Worm (Caenorhabditis elegans) whole organism, young adult: ENCODE measurements around the gene W01D2.3.

Experiments
- B0261.1 ChIP-seq: sonication (generic microtip); optimal IDR thresholded peaks from 2 replicates; lab custom pipeline; 2016; ENCODE audit warnings: mild to moderate bottlenecking, missing genetic modification characterization, moderate library complexity, missing compliant biosample characterization
- B0336.3 ChIP-seq: fragments of 200-800 bp; sonication (Bioruptor generic); IDR thresholded peaks from 2 replicates; pipeline ENCODE4 v1.3.6; 2022; ENCODE audit warnings: missing genetic modification characterization, missing compliant biosample characterization
- C17E4.6 ChIP-seq: fragments of 200-800 bp; sonication (Bioruptor generic); IDR thresholded peaks from 2 replicates; pipeline ENCODE4 v1.3.6; 2022; ENCODE audit warnings: missing genetic modification reagents, missing genetic modification characterization, missing compliant biosample characterization
- D2030.7 ChIP-seq: fragments of 200-800 bp; sonication (Bioruptor generic); IDR thresholded peaks from 2 replicates; pipeline ENCODE4 v1.3.6; 2022; ENCODE audit warnings: missing genetic modification reagents, missing genetic modification characterization, missing compliant biosample characterization
- F33H1.4 ChIP-seq: fragments of 200-800 bp; sonication (Bioruptor generic); IDR thresholded peaks from 2 replicates; pipeline ENCODE4 v1.3.6; 2022; ENCODE audit warnings: missing genetic modification reagents, missing genetic modification characterization, missing compliant biosample characterization
- F37B4.10 ChIP-seq: fragments of 200-800 bp; sonication (Bioruptor generic); IDR thresholded peaks from 2 replicates; pipeline ENCODE4 v1.3.6; 2022; ENCODE audit warnings: missing genetic modification characterization, missing compliant biosample characterization
- K12H6.12 ChIP-seq: fragments of 200-800 bp; sonication (Bioruptor generic); optimal IDR thresholded peaks from 2 replicates; lab custom pipeline; 2018; ENCODE audit warnings: mild to moderate bottlenecking, missing genetic modification characterization, missing compliant biosample characterization
- Y79H2A.3 ChIP-seq: fragments of 200-800 bp; sonication (Bioruptor generic); conservative IDR thresholded peaks from 2 replicates; pipeline ENCODE4 v1.3.6; 2022; ENCODE audit warnings: missing genetic modification reagents, missing genetic modification characterization, missing compliant biosample characterization
- ZK185.1 ChIP-seq: sonication (generic microtip); optimal IDR thresholded peaks from 2 replicates; lab custom pipeline; 2016; ENCODE audit warnings: mild to moderate bottlenecking, missing genetic modification characterization, missing compliant biosample characterization; ENCODE audit not compliant: poor library complexity, severe bottlenecking
- atf-7 ChIP-seq: sonication (generic microtip); optimal IDR thresholded peaks from 2 replicates; lab custom pipeline; 2017; ENCODE audit warnings: mild to moderate bottlenecking, missing genetic modification characterization, missing compliant biosample characterization
- athp-1 ChIP-seq: sonication (generic microtip); optimal IDR thresholded peaks from 2 replicates; lab custom pipeline; 2017; ENCODE audit warnings: mild to moderate bottlenecking, missing genetic modification characterization, missing compliant biosample characterization
- attf-3 ChIP-seq: fragments of 200-800 bp; sonication (Bioruptor generic); conservative IDR thresholded peaks from 2 replicates; pipeline ENCODE4 v1.3.6; 2022; ENCODE audit warnings: missing genetic modification reagents, missing genetic modification characterization, missing compliant biosample characterization
- bed-1 ChIP-seq: fragments of 200-800 bp; sonication (Bioruptor generic); IDR thresholded peaks from 2 replicates; pipeline ENCODE4 v1.3.6; 2022; ENCODE audit warnings: missing genetic modification reagents, missing genetic modification characterization, missing compliant biosample characterization
- ccch-3 ChIP-seq: fragments of 200-800 bp; sonication (Bioruptor generic); optimal IDR thresholded peaks from 2 replicates; lab custom pipeline; 2018; ENCODE audit warnings: mild to moderate bottlenecking, missing genetic modification characterization, missing compliant biosample characterization
- cebp-1 ChIP-seq, 2 experiments: fragments of 200-800 bp in 1 of 2; sonication (Bioruptor generic) in 1 of 2; sonication (generic microtip) in 1 of 2; IDR thresholded peaks in 1 of 2; optimal IDR thresholded peaks in 1 of 2; 2 replicates each; pipeline versions ENCODE4 v1.3.6 to Lab custom; 2017 to 2022; ENCODE audit warnings: missing compliant biosample characterization in 2 of 2, missing genetic modification characterization in 2 of 2, mild to moderate bottlenecking in 1 of 2, missing genetic modification reagents in 1 of 2, moderate library complexity in 1 of 2
- cebp-2 ChIP-seq: fragments of 200-800 bp; sonication (Bioruptor generic); IDR thresholded peaks from 2 replicates; pipeline ENCODE4 v1.3.6; 2022; ENCODE audit warnings: missing genetic modification characterization, missing compliant biosample characterization
- ceh-100 ChIP-seq: fragments of 200-800 bp; sonication (Bioruptor generic); IDR thresholded peaks from 2 replicates; pipeline ENCODE4 v1.3.6; 2022; ENCODE audit warnings: missing genetic modification reagents, missing genetic modification characterization, missing compliant biosample characterization
- chd-7 ChIP-seq: sonication (generic microtip); optimal IDR thresholded peaks from 2 replicates; lab custom pipeline; 2016; ENCODE audit warnings: mild to moderate bottlenecking, missing genetic modification characterization, moderate library complexity, missing compliant biosample characterization
- die-1 ChIP-seq: sonication (generic microtip); optimal IDR thresholded peaks from 2 replicates; lab custom pipeline; 2016; ENCODE audit warnings: missing genotype, mild to moderate bottlenecking, missing genetic modification characterization, missing compliant biosample characterization
- dox-1 ChIP-seq: fragments of 200-800 bp; sonication (Bioruptor generic); IDR thresholded peaks from 2 replicates; pipeline ENCODE4 v1.3.6; 2022; ENCODE audit warnings: missing genetic modification reagents, missing genetic modification characterization, missing compliant biosample characterization
- dpff-1 ChIP-seq: sonication (generic microtip); optimal IDR thresholded peaks from 2 replicates; lab custom pipeline; 2017; ENCODE audit warnings: mild to moderate bottlenecking, missing genetic modification characterization, missing compliant biosample characterization
- egl-18 ChIP-seq: fragments of 200-800 bp; sonication (Bioruptor generic); IDR thresholded peaks from 2 replicates; pipeline ENCODE4 v1.3.6; 2022; ENCODE audit warnings: missing genetic modification reagents, missing genetic modification characterization, missing compliant biosample characterization
- egrh-3 ChIP-seq: fragments of 200-800 bp; sonication (Bioruptor generic); IDR thresholded peaks from 2 replicates; pipeline ENCODE4 v1.3.6; 2022; ENCODE audit warnings: missing genetic modification reagents, missing genetic modification characterization, missing compliant biosample characterization
- ets-4 ChIP-seq: fragments of 200-800 bp; sonication (Bioruptor generic); optimal IDR thresholded peaks from 2 replicates; lab custom pipeline; 2018; ENCODE audit warnings: mild to moderate bottlenecking, missing genetic modification characterization, missing compliant biosample characterization
- gei-17 ChIP-seq: fragments of 200-800 bp; sonication (Bioruptor generic); optimal IDR thresholded peaks from 2 replicates; lab custom pipeline; 2018; ENCODE audit warnings: mild to moderate bottlenecking, missing genetic modification characterization, missing compliant biosample characterization
- hlh-12 ChIP-seq: sonication (generic microtip); optimal IDR thresholded peaks from 2 replicates; lab custom pipeline; 2016; ENCODE audit warnings: missing genetic modification characterization, missing compliant biosample characterization
- hlh-26 ChIP-seq: fragments of 200-800 bp; sonication (Bioruptor generic); conservative IDR thresholded peaks from 2 replicates; pipeline ENCODE4 v1.3.6; 2022; ENCODE audit warnings: missing genetic modification reagents, missing genetic modification characterization, missing compliant biosample characterization
- lag-1 ChIP-seq: fragments of 200-800 bp; sonication (Bioruptor generic); IDR thresholded peaks from 2 replicates; pipeline ENCODE4 v1.3.6; 2022; ENCODE audit warnings: missing genetic modification reagents, missing genetic modification characterization, missing compliant biosample characterization
- lin-54 ChIP-seq: fragments of 200-800 bp; sonication (Bioruptor generic); optimal IDR thresholded peaks from 2 replicates; lab custom pipeline; 2018; ENCODE audit warnings: mild to moderate bottlenecking, missing genetic modification characterization, missing compliant biosample characterization
- lsy-27 ChIP-seq: sonication (generic microtip); optimal IDR thresholded peaks from 2 replicates; lab custom pipeline; 2017; ENCODE audit warnings: missing genetic modification characterization, mild to moderate bottlenecking, missing compliant biosample characterization, antibody characterized with exemption, missing genotype, borderline replicate concordance; ENCODE audit not compliant: insufficient read depth
- madf-3 ChIP-seq: fragments of 200-800 bp; sonication (Bioruptor generic); IDR thresholded peaks from 2 replicates; pipeline ENCODE4 v1.3.6; 2022; ENCODE audit warnings: missing genetic modification reagents, missing genetic modification characterization, missing compliant biosample characterization
- madf-8 ChIP-seq: fragments of 200-800 bp; sonication (Bioruptor generic); conservative IDR thresholded peaks from 2 replicates; pipeline ENCODE4 v1.3.6; 2022; ENCODE audit warnings: missing genetic modification reagents, missing genetic modification characterization, missing compliant biosample characterization
- mcd-1 ChIP-seq: fragments of 200-800 bp; sonication (Bioruptor generic); IDR thresholded peaks from 2 replicates; pipeline ENCODE4 v1.3.6; 2022; ENCODE audit warnings: missing genetic modification reagents, missing genetic modification characterization, missing compliant biosample characterization
- mes-4 ChIP-seq: sonication (generic microtip); optimal IDR thresholded peaks from 2 replicates; lab custom pipeline; 2016; ENCODE audit warnings: missing genotype, missing genetic modification characterization, missing compliant biosample characterization
- nfya-1 ChIP-seq: sonication (generic microtip); optimal IDR thresholded peaks from 2 replicates; lab custom pipeline; 2017; ENCODE audit warnings: antibody characterized with exemption, missing compliant biosample characterization, missing genetic modification characterization, borderline replicate concordance; ENCODE audit not compliant: insufficient read depth
- nfya-2 ChIP-seq: fragments of 200-800 bp; sonication (Bioruptor generic); IDR thresholded peaks from 2 replicates; pipeline ENCODE4 v1.3.6; 2022; ENCODE audit warnings: missing genetic modification reagents, missing genetic modification characterization, missing compliant biosample characterization
- nfyb-1 ChIP-seq: fragments of 200-800 bp; sonication (Bioruptor generic); IDR thresholded peaks from 2 replicates; pipeline ENCODE4 v1.3.6; 2022; ENCODE audit warnings: missing genetic modification reagents, missing genetic modification characterization, missing compliant biosample characterization
- nhr-179 ChIP-seq: sonication (generic microtip); optimal IDR thresholded peaks from 2 replicates; lab custom pipeline; 2016; ENCODE audit warnings: mild to moderate bottlenecking, missing genetic modification characterization, missing compliant biosample characterization
- rec-8 ChIP-seq, 2 experiments: sonication (generic microtip); optimal IDR thresholded peaks; 2 replicates each; lab custom pipeline; 2016; ENCODE audit warnings: mild to moderate bottlenecking in 2 of 2, missing genetic modification characterization in 2 of 2, missing genetic modification reagents in 2 of 2, missing genotype in 2 of 2, missing biosample characterization in 1 of 2, missing compliant biosample characterization in 1 of 2, moderate library complexity in 1 of 2
- sdz-38 ChIP-seq: sonication (generic microtip); optimal IDR thresholded peaks from 2 replicates; lab custom pipeline; 2016; ENCODE audit warnings: missing genotype, missing genetic modification characterization, missing compliant biosample characterization
- snpc-4 ChIP-seq, 5 experiments: fragments of 150-350 bp in 1 of 5; sonication (generic microtip) in 4 of 5; optimal IDR thresholded peaks; 2 replicates each; lab custom pipeline; 2014 to 2018; ENCODE audit warnings: missing genetic modification characterization in 5 of 5, missing biosample characterization in 3 of 5, antibody characterized with exemption in 2 of 5, mild to moderate bottlenecking in 2 of 5, missing compliant biosample characterization in 2 of 5, missing genotype in 2 of 5, moderate library complexity in 2 of 5, missing genetic modification reagents in 1 of 5
- somi-1 ChIP-seq: fragments of 200-800 bp; sonication (Bioruptor generic); optimal IDR thresholded peaks from 2 replicates; lab custom pipeline; 2018; ENCODE audit warnings: mild to moderate bottlenecking, missing genetic modification characterization, missing compliant biosample characterization
- tbp1 ChIP-seq: fragments of 200-800 bp; sonication (Bioruptor generic); optimal IDR thresholded peaks from 2 replicates; lab custom pipeline; 2018; ENCODE audit warnings: mild to moderate bottlenecking, missing genetic modification characterization, missing compliant biosample characterization
- tbx-9 ChIP-seq: sonication (generic microtip); optimal IDR thresholded peaks from 2 replicates; lab custom pipeline; 2016; ENCODE audit warnings: borderline replicate concordance, missing genetic modification characterization, inconsistent platforms, missing compliant biosample characterization
- zfh-2 ChIP-seq: fragments of 200-800 bp; sonication (Bioruptor generic); conservative IDR thresholded peaks from 2 replicates; pipeline ENCODE4 v1.3.6; 2022; ENCODE audit warnings: missing genetic modification reagents, missing genetic modification characterization, missing compliant biosample characterization
- ztf-28 ChIP-seq: fragments of 200-800 bp; sonication (Bioruptor generic); IDR thresholded peaks from 2 replicates; pipeline ENCODE4 v1.3.6; 2022; ENCODE audit warnings: missing genetic modification reagents, missing genetic modification characterization, missing compliant biosample characterization
- ztf-3 ChIP-seq: fragments of 200-800 bp; sonication (Bioruptor generic); optimal IDR thresholded peaks from 2 replicates; lab custom pipeline; 2018; ENCODE audit warnings: mild to moderate bottlenecking, missing genetic modification characterization, missing compliant biosample characterization

Gene W01D2.3

DNA sequence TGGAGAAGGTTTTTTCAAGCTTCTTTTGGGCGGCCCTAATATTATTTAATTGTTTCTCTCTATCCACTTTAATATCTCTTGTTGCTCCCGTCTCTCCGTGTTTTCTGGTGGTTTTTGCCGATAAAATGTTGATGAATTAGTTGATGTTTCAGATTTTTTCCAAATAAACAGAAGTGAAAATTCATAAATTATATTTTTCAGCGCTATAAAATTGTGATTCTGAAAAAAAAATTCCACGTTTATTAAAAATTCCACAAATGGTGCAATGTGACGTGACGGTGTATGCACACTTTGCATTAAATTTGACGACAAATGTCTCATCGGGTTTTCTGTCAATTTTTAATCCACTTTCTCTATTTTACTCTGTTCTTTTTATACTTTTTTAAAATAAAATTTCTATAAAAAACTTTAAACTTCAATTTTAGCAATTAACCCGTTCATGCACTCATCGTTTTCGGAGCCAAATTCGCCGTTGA, 6.0 kb downstream of the W01D2.3 start, which contains the start of gene tbc-20 (continued):
- TF ChIP-seq snpc-4 (GFP tag; optimal IDR thresholded peaks at IDR 0.05; lab: Kevin White, UChicago) (peak; percentile 49), snpc-4 (tag; optimal IDR thresholded peaks at IDR 0.05; lab: Kevin White, UChicago) (peak in 3 of 4 experiments; percentile 46 to 73 (median 68)), lsy-27 (no peak), ccch-3 (GFP tag; lab: Kevin White, UChicago) (no peak), dox-1 (GFP tag; lab: Robert Waterston, UW) (no peak), bed-1 (no peak), rec-8 (tag; optimal IDR thresholded peaks at IDR 0.05; lab: Kevin White, UChicago) (no peak), athp-1 (peak; percentile 19), ztf-3 (no peak), nfyb-1 (GFP tag; lab: Robert Waterston, UW) (no peak), madf-8 (peak; percentile 74), tbx-9 (no peak), zfh-2 (GFP tag; lab: Robert Waterston, UW) (no peak), C17E4.6 (GFP tag; lab: Robert Waterston, UW) (no peak), hlh-12 (no peak), somi-1 (GFP tag; lab: Kevin White, UChicago) (no peak), ztf-28 (no peak), attf-3 (GFP tag; lab: Robert Waterston, UW) (peak; percentile 41; the same call in 1 of the 2 replicates), cebp-2 (GFP tag; lab: Robert Waterston, UW) (no peak), F33H1.4 (GFP tag; lab: Robert Waterston, UW) (peak; percentile 56), tbp1 (GFP tag; lab: Kevin White, UChicago) (peak; percentile 26), ceh-100 (GFP tag; lab: Robert Waterston, UW) (no peak), die-1 (no peak), egrh-3 (GFP tag; lab: Robert Waterston, UW) (no peak), Y79H2A.3 (GFP tag; lab: Robert Waterston, UW) (no peak), hlh-26 (GFP tag; lab: Robert Waterston, UW) (no peak), nfya-2 (no peak), mes-4 (tag; lab: Kevin White, UChicago) (no peak), chd-7 (no peak), madf-3 (no peak), mcd-1 (GFP tag; lab: Robert Waterston, UW) (peak; percentile 31; the same call in 1 of the 2 replicates), F37B4.10 (no peak), ZK185.1 (tag; lab: Kevin White, UChicago) (peak; percentile 28), B0261.1 (tag; lab: Kevin White, UChicago) (no peak), K12H6.12 (no peak), lag-1 (GFP tag; lab: Robert Waterston, UW) (no peak), ets-4 (no peak), D2030.7 (GFP tag; lab: Robert Waterston, UW) (peak; percentile 62), nhr-179 (tag; lab: Kevin White, UChicago) (no peak), atf-7 (tag; lab: Kevin White, UChicago) (no peak), sdz-38 (tag; lab: Kevin White, UChicago) (no peak), cebp-1 (GFP tag; IDR thresholded peaks at IDR 0.05; lab: Robert Waterston, UW) (no peak), cebp-1 (tag; optimal IDR thresholded peaks at IDR 0.05; lab: Kevin White, UChicago) (no peak), gei-17 (GFP tag; lab: Kevin White, UChicago) (no peak), dpff-1 (no peak), egl-18 (GFP tag; lab: Robert Waterston, UW) (no peak), nfya-1 (tag; lab: Kevin White, UChicago) (no peak), lin-54 (peak; percentile 29), B0336.3 (GFP tag; lab: Robert Waterston, UW) (0 out of 2 replicates have a peak, but pooled peaks have one; percentile 18)
